Fruit fly (Drosophila melanogaster) whole organism, prepupa: ENCODE data around the gene Dpck.

Experiments used
- Blimp-1 ChIP-seq: fragments of 200-800 bp; sonication (Bioruptor generic); optimal IDR thresholded peaks from 3 replicates; lab custom pipeline; 2017; ENCODE audit warnings: missing biosample characterization, missing genetic modification characterization, mild to moderate bottlenecking, moderate library complexity, missing genetic modification reagents
- CG10631 ChIP-seq: fragments of 200-800 bp; sonication (Bioruptor generic); optimal IDR thresholded peaks from 2 replicates; lab custom pipeline; 2016; ENCODE audit warnings: missing biosample characterization, missing genetic modification characterization
- CG10669 ChIP-seq: fragments of 200-800 bp; sonication (Bioruptor generic); optimal IDR thresholded peaks from 3 replicates; lab custom pipeline; 2018; ENCODE audit warnings: missing biosample characterization, mild to moderate bottlenecking, missing genetic modification characterization, moderate library complexity
- CG11294 ChIP-seq: fragments of 200-800 bp; sonication (Bioruptor generic); IDR thresholded peaks from 2 replicates; pipeline ENCODE4 v1.3.6; 2022; ENCODE audit warnings: missing biosample characterization, missing genetic modification characterization
- CG11902 ChIP-seq: fragments of 200-800 bp; sonication (Bioruptor generic); optimal IDR thresholded peaks from 3 replicates; lab custom pipeline; 2016; ENCODE audit warnings: missing biosample characterization, missing genetic modification characterization
- CG15336 ChIP-seq: fragments of 200-800 bp; sonication (Bioruptor generic); IDR thresholded peaks from 2 replicates; pipeline ENCODE4 v1.3.6; 2022; ENCODE audit warnings: missing biosample characterization, missing genetic modification characterization
- CG1621 ChIP-seq: fragments of 200-800 bp; sonication (Bioruptor generic); optimal IDR thresholded peaks from 3 replicates; lab custom pipeline; 2018; ENCODE audit warnings: missing biosample characterization, mild to moderate bottlenecking, missing genetic modification characterization
- CG16779 ChIP-seq: fragments of 200-800 bp; sonication (Bioruptor generic); optimal IDR thresholded peaks from 3 replicates; lab custom pipeline; 2017; ENCODE audit warnings: missing biosample characterization, mild to moderate bottlenecking, missing genetic modification characterization
- CG3032 ChIP-seq: fragments of 200-800 bp; optimal IDR thresholded peaks from 2 replicates; lab custom pipeline; 2019; ENCODE audit warnings: missing biosample characterization, mild to moderate bottlenecking, missing genetic modification characterization, moderate library complexity
- CG31627 ChIP-seq: fragments of 200-800 bp; sonication (Bioruptor generic); optimal IDR thresholded peaks from 3 replicates; lab custom pipeline; 2016; ENCODE audit warnings: missing biosample characterization, missing genetic modification characterization
- CG32006 ChIP-seq: fragments of 200-800 bp; sonication (Bioruptor generic); optimal IDR thresholded peaks from 3 replicates; lab custom pipeline; 2017; ENCODE audit warnings: missing biosample characterization, mild to moderate bottlenecking, missing genetic modification characterization
- CG34406 ChIP-seq: fragments of 200-800 bp; sonication (Bioruptor generic); optimal IDR thresholded peaks from 3 replicates; lab custom pipeline; 2016; ENCODE audit warnings: missing biosample characterization, missing genetic modification characterization
- CG3919 ChIP-seq: fragments of 200-800 bp; sonication (Bioruptor generic); optimal IDR thresholded peaks from 3 replicates; lab custom pipeline; 2016; ENCODE audit warnings: missing biosample characterization, missing genetic modification characterization
- CG4318 ChIP-seq: fragments of 200-800 bp; sonication (Bioruptor generic); optimal IDR thresholded peaks from 3 replicates; lab custom pipeline; 2017; ENCODE audit warnings: missing biosample characterization, mild to moderate bottlenecking, missing genetic modification characterization
- CG6163 ChIP-seq: fragments of 200-800 bp; sonication (Bioruptor generic); IDR thresholded peaks from 3 replicates; pipeline ENCODE4 v1.3.6; 2022; ENCODE audit warnings: missing biosample characterization, missing genetic modification characterization
- CG6792 ChIP-seq: fragments of 200-800 bp; sonication (Bioruptor generic); optimal IDR thresholded peaks from 3 replicates; lab custom pipeline; 2016; ENCODE audit warnings: missing biosample characterization, missing genetic modification characterization
- CG7368 ChIP-seq: fragments of 200-800 bp; sonication (Bioruptor generic); optimal IDR thresholded peaks from 3 replicates; lab custom pipeline; 2016; ENCODE audit warnings: missing biosample characterization, missing genetic modification characterization
- CG8119 ChIP-seq: fragments of 200-800 bp; sonication (Bioruptor generic); IDR thresholded peaks from 3 replicates; pipeline ENCODE4 v1.3.6; 2022; ENCODE audit warnings: missing biosample characterization, missing genetic modification characterization
- CG8319 ChIP-seq: fragments of 200-800 bp; sonication (Bioruptor generic); optimal IDR thresholded peaks from 3 replicates; lab custom pipeline; 2016; ENCODE audit warnings: missing biosample characterization, missing genetic modification characterization
- Eip75B ChIP-seq: fragments of 200-800 bp; sonication (Bioruptor generic); optimal IDR thresholded peaks from 3 replicates; lab custom pipeline; 2016; ENCODE audit warnings: missing biosample characterization, missing genetic modification characterization
- Eip78C ChIP-seq: fragments of 200-800 bp; sonication (Bioruptor generic); peaks from one replicate; lab custom pipeline; 2016; ENCODE audit warnings: missing biosample characterization, missing genetic modification characterization
- Eip93F ChIP-seq: fragments of 200-800 bp; sonication (Bioruptor generic); optimal IDR thresholded peaks from 2 replicates; lab custom pipeline; 2016; ENCODE audit warnings: missing biosample characterization, mild to moderate bottlenecking, missing genetic modification characterization
- Ets96B ChIP-seq: fragments of 200-800 bp; optimal IDR thresholded peaks from 2 replicates; lab custom pipeline; 2019; ENCODE audit warnings: missing biosample characterization, mild to moderate bottlenecking, missing genetic modification characterization, moderate library complexity
- Gug ChIP-seq: fragments of 200-800 bp; sonication (Bioruptor generic); IDR thresholded peaks from 2 replicates; pipeline ENCODE4 v1.3.6; 2022; ENCODE audit warnings: missing biosample characterization, missing genetic modification characterization
- Hr38 ChIP-seq: sonication (Bioruptor generic); optimal IDR thresholded peaks from 2 replicates; lab custom pipeline; 2016; ENCODE audit warnings: missing biosample characterization, missing genetic modification characterization
- Hr4 ChIP-seq: fragments of 200-800 bp; sonication (Bioruptor generic); optimal IDR thresholded peaks from 3 replicates; lab custom pipeline; 2016; ENCODE audit warnings: missing biosample characterization, missing genetic modification characterization
- Lpt ChIP-seq: fragments of 200-800 bp; sonication (Bioruptor generic); optimal IDR thresholded peaks from 3 replicates; lab custom pipeline; 2016; ENCODE audit warnings: missing biosample characterization, missing genetic modification characterization
- Met ChIP-seq: fragments of 200-800 bp; sonication (Bioruptor generic); optimal IDR thresholded peaks from 3 replicates; lab custom pipeline; 2016; ENCODE audit warnings: missing biosample characterization, missing genetic modification characterization
- OdsH ChIP-seq: fragments of 200-800 bp; sonication (Bioruptor generic); optimal IDR thresholded peaks from 3 replicates; lab custom pipeline; 2016; ENCODE audit warnings: missing biosample characterization, missing genetic modification characterization
- Smox ChIP-seq: fragments of 200-800 bp; sonication (Bioruptor generic); optimal IDR thresholded peaks from 3 replicates; lab custom pipeline; 2016; ENCODE audit warnings: missing biosample characterization, missing genetic modification characterization
- Sox102F ChIP-seq: fragments of 200-800 bp; sonication (Bioruptor generic); optimal IDR thresholded peaks from 2 replicates; lab custom pipeline; 2016; ENCODE audit warnings: missing biosample characterization, mild to moderate bottlenecking, missing genetic modification characterization
- Sox14 ChIP-seq: fragments of 200-800 bp; sonication (Bioruptor generic); optimal IDR thresholded peaks from 3 replicates; lab custom pipeline; 2016; ENCODE audit warnings: missing biosample characterization, missing genetic modification characterization
- Sox15 ChIP-seq: fragments of 200-800 bp; sonication (Bioruptor generic); optimal IDR thresholded peaks from 3 replicates; lab custom pipeline; 2016; ENCODE audit warnings: missing biosample characterization, missing genetic modification characterization
- achi ChIP-seq: fragments of 200-800 bp; sonication (Bioruptor generic); optimal IDR thresholded peaks from 3 replicates; lab custom pipeline; 2016; ENCODE audit warnings: missing biosample characterization, missing genetic modification characterization
- cyc ChIP-seq: fragments of 200-800 bp; sonication (Bioruptor generic); optimal IDR thresholded peaks from 3 replicates; lab custom pipeline; 2016; ENCODE audit warnings: missing biosample characterization, missing genetic modification characterization
- dac ChIP-seq: fragments of 200-800 bp; sonication (Bioruptor generic); optimal IDR thresholded peaks from 2 replicates; lab custom pipeline; 2017; ENCODE audit warnings: missing biosample characterization, mild to moderate bottlenecking, missing genetic modification characterization
- dsx ChIP-seq: fragments of 200-800 bp; optimal IDR thresholded peaks from 3 replicates; lab custom pipeline; 2019; ENCODE audit warnings: missing biosample characterization, mild to moderate bottlenecking, missing genetic modification characterization, moderate library complexity; ENCODE audit not compliant: poor library complexity, severe bottlenecking
- esn ChIP-seq: fragments of 200-800 bp; sonication (Bioruptor generic); optimal IDR thresholded peaks from 2 replicates; lab custom pipeline; 2016; ENCODE audit warnings: missing biosample characterization, mild to moderate bottlenecking, missing genetic modification characterization, moderate library complexity
- fd85E ChIP-seq: fragments of 200-800 bp; sonication (Bioruptor generic); optimal IDR thresholded peaks from 3 replicates; lab custom pipeline; 2016; ENCODE audit warnings: missing biosample characterization, missing genetic modification characterization
- net ChIP-seq: fragments of 200-800 bp; sonication (Bioruptor generic); optimal IDR thresholded peaks from 3 replicates; lab custom pipeline; 2016; ENCODE audit warnings: missing biosample characterization, missing genetic modification characterization
- pdm3 ChIP-seq: fragments of 200-800 bp; sonication (Bioruptor generic); optimal IDR thresholded peaks from 3 replicates; lab custom pipeline; 2016; ENCODE audit warnings: missing biosample characterization, missing genetic modification characterization
- salr ChIP-seq, 2 experiments: fragments of 200-800 bp; sonication (Bioruptor generic); optimal IDR thresholded peaks; 3 replicates each; lab custom pipeline; 2016 to 2018; ENCODE audit warnings: missing biosample characterization in 2 of 2, missing genetic modification characterization in 2 of 2, mild to moderate bottlenecking in 1 of 2
- spab ChIP-seq: fragments of 200-800 bp; sonication (Bioruptor generic); optimal IDR thresholded peaks from 2 replicates; lab custom pipeline; 2017; ENCODE audit warnings: missing biosample characterization, mild to moderate bottlenecking, missing genetic modification characterization, missing genetic modification reagents
- ss ChIP-seq, 2 experiments: fragments of 200-800 bp; sonication (Bioruptor generic); optimal IDR thresholded peaks; 2 replicates in 1 of 2; 3 replicates in 1 of 2; lab custom pipeline; 2017 to 2018; ENCODE audit warnings: mild to moderate bottlenecking in 2 of 2, missing biosample characterization in 2 of 2, missing genetic modification characterization in 2 of 2, moderate library complexity in 1 of 2
- topi ChIP-seq: fragments of 200-800 bp; sonication (Bioruptor generic); optimal IDR thresholded peaks from 3 replicates; lab custom pipeline; 2016; ENCODE audit warnings: missing biosample characterization, missing genetic modification characterization
- vri ChIP-seq: fragments of 200-800 bp; sonication (Bioruptor generic); optimal IDR thresholded peaks from 3 replicates; lab custom pipeline; 2016; ENCODE audit warnings: missing biosample characterization, mild to moderate bottlenecking, missing genetic modification characterization

Dpck gene

dm6 chr3R:7090337-7090830, 8.4 kb downstream of the Dpck start (continued):
- no peak for TF ChIP-seq Sox15
- TF ChIP-seq cyc, result no peak
- no peak for TF ChIP-seq CG15336
- no peak for TF ChIP-seq CG31627
- TF ChIP-seq dac (GFP tag; lab: Kevin White, UChicago), result no peak
- 0 out of 3 replicates have a peak, but pooled peaks have one; percentile 7 for TF ChIP-seq CG6163
- no peak for TF ChIP-seq achi (GFP tag; lab: Kevin White, UChicago)
- TF ChIP-seq CG32006 (GFP tag; lab: Kevin White, UChicago), result no peak
- no peak for TF ChIP-seq Sox102F (GFP tag; lab: Kevin White, UChicago)
- no peak for TF ChIP-seq CG8319 (GFP tag; lab: Kevin White, UChicago)
- peak; percentile 16 for TF ChIP-seq CG34406 (GFP tag; lab: Kevin White, UChicago)
- no peak for TF ChIP-seq fd85E (GFP tag; lab: Kevin White, UChicago)
- TF ChIP-seq Sox14, result peak; percentile 6
- TF ChIP-seq Eip78C (GFP tag; lab: Kevin White, UChicago), result peak; percentile 68
- TF ChIP-seq Ets96B (tag; lab: Kevin White, UChicago), result no peak
- TF ChIP-seq net (GFP tag; lab: Kevin White, UChicago), result no peak
- TF ChIP-seq vri, result no peak
- no peak for TF ChIP-seq Gug (GFP tag; lab: Robert Waterston, UW)
- no peak for TF ChIP-seq Hr38 (GFP tag; lab: Kevin White, UChicago)
- no peak for TF ChIP-seq dsx (GFP tag; lab: Kevin White, UChicago)
- TF ChIP-seq Met (GFP tag; lab: Kevin White, UChicago), result peak; percentile 28
- no peak for TF ChIP-seq CG10631 (GFP tag; lab: Kevin White, UChicago)
- TF ChIP-seq CG11294 (GFP tag; lab: Robert Waterston, UW), result no peak
- TF ChIP-seq CG11902 (GFP tag; lab: Kevin White, UChicago), result no peak
- no peak for TF ChIP-seq CG10669 (GFP tag; lab: Kevin White, UChicago)
- no peak for TF ChIP-seq esn
- TF ChIP-seq CG4318 (GFP tag; lab: Kevin White, UChicago), result no peak
- TF ChIP-seq CG3919 (GFP tag; lab: Kevin White, UChicago), result peak; percentile 33
- no peak for TF ChIP-seq OdsH
- no peak for TF ChIP-seq spab (GFP tag; lab: Kevin White, UChicago)
- no peak for TF ChIP-seq pdm3 (GFP tag; lab: Kevin White, UChicago)
- no peak for TF ChIP-seq CG16779
- TF ChIP-seq Eip75B (GFP tag; lab: Kevin White, UChicago), result no peak
- no peak for TF ChIP-seq Lpt

dm6 chr3R:7091904-7092303, 9.9 kb downstream of the Dpck start:
- no peak for TF ChIP-seq CG4318 (GFP tag; lab: Kevin White, UChicago)
- TF ChIP-seq Eip78C (GFP tag; lab: Kevin White, UChicago), result peak; percentile 58
- TF ChIP-seq net (GFP tag; lab: Kevin White, UChicago), result no peak

dm6 chr3R:7093592-7093991, 11.6 kb downstream of the Dpck start:
- TF ChIP-seq OdsH (no peak), Gug (GFP tag; lab: Robert Waterston, UW) (no peak), cyc (no peak), Ets96B (tag; lab: Kevin White, UChicago) (no peak), Blimp-1 (GFP tag; lab: Kevin White, UChicago) (no peak), dsx (GFP tag; lab: Kevin White, UChicago) (no peak), Sox15 (no peak), CG3919 (GFP tag; lab: Kevin White, UChicago) (peak; percentile 43), topi (GFP tag; lab: Kevin White, UChicago) (no peak), pdm3 (GFP tag; lab: Kevin White, UChicago) (no peak), esn (peak; percentile 45), CG16779 (no peak), Sox102F (GFP tag; lab: Kevin White, UChicago) (no peak), CG8119 (GFP tag; lab: Robert Waterston, UW) (no peak), Sox14 (no peak), Eip75B (GFP tag; lab: Kevin White, UChicago) (no peak), CG7368 (GFP tag; lab: Kevin White, UChicago) (no peak), Eip78C (GFP tag; lab: Kevin White, UChicago) (peak; percentile 81), achi (GFP tag; lab: Kevin White, UChicago) (no peak), Met (GFP tag; lab: Kevin White, UChicago) (no peak), salr (GFP tag; optimal IDR thresholded peaks at IDR 0.05; lab: Kevin White, UChicago) (no peak), CG1621 (tag; lab: Kevin White, UChicago) (no peak), Smox (GFP tag; lab: Kevin White, UChicago) (no peak), CG6792 (GFP tag; lab: Kevin White, UChicago) (peak; percentile 7), Hr4 (no peak), Eip93F (no peak), Lpt (no peak), spab (GFP tag; lab: Kevin White, UChicago) (no peak), net (GFP tag; lab: Kevin White, UChicago) (no peak), fd85E (GFP tag; lab: Kevin White, UChicago) (no peak), CG3032 (tag; lab: Kevin White, UChicago) (peak; percentile 42), ss (GFP tag; optimal IDR thresholded peaks at IDR 0.05; lab: Kevin White, UChicago) (peak in 1 of 2 experiments; percentile 39)
